Worm (Caenorhabditis elegans): ENCODE measurements around the gene Y69E1A.3.

Y69E1A.3 gene

DNA sequence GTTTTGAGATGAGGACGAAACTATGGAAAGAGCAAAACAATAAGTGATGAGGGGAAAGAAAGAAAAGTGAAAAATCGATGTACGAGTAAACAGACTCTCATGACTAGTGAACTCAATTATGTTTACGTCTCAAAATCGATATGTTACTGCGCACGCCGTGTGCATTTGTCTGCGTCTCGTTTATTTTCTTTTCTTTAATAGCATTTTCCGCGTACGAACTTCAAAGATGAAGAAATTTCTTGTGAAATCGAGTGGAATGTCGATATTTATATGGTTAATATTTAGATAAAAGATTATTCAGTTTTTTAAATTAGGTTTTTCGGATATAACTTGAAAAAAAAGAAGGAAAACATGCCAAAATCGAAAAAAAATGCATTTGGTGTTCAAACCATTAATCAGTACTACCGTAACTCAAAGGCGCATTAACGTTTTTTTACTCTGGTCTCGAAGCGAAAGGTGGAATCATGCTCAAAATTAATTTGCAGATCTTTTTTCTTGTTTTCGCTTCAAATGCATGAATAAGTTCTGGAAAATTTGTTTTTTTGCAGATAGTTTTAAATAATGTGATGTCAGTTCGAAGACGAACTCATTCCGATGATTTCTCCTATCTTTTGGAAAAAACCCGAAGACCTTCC is 15.1 kb upstream of the Y69E1A.3 start, which contains the start of gene fic-1 (continued):
- TF ChIP-seq efl-1 (optimal IDR thresholded peaks at IDR 0.05) (peak; percentile 42 to 57), efl-1 (GFP tag; optimal IDR thresholded peaks at IDR 0.05 in 1 of 2) (peak; percentile 19 to 52), hlh-4 (tag; optimal IDR thresholded peaks at IDR 0.05) (no peak), tbx-2 (tag; optimal IDR thresholded peaks at IDR 0.05) (peak; percentile 63), nhr-71 (tag; optimal IDR thresholded peaks at IDR 0.05) (peak; percentile 82), egl-13 (tag; optimal IDR thresholded peaks at IDR 0.05) (peak; percentile 51), C16A3.4 (tag; optimal IDR thresholded peaks at IDR 0.05) (no peak), mef-2 (tag; optimal IDR thresholded peaks at IDR 0.05) (no peak), vab-15 (tag; optimal IDR thresholded peaks at IDR 0.05) (no peak), elt-2 (tag; optimal IDR thresholded peaks at IDR 0.05) (no peak), isw-1 (GFP tag; IDR thresholded peaks at IDR 0.05) (peak; percentile 51), nhr-47 (tag; optimal IDR thresholded peaks at IDR 0.05) (peak; percentile 57), blmp-1 (tag; optimal IDR thresholded peaks at IDR 0.05) (no peak), jun-1 (tag; optimal IDR thresholded peaks at IDR 0.05) (peak; percentile 16), hlh-17 (GFP tag; optimal IDR thresholded peaks at IDR 0.05; ENCODE audit: borderline replicate concordance) (no peak), C34B4.2 (tag; optimal IDR thresholded peaks at IDR 0.05) (no peak), lin-13 (GFP tag; optimal IDR thresholded peaks at IDR 0.05) (peak; percentile 14), unc-30 (tag; optimal IDR thresholded peaks at IDR 0.05) (no peak), ceh-90 (tag; optimal IDR thresholded peaks at IDR 0.05) (no peak), ceh-8 (GFP tag; optimal IDR thresholded peaks at IDR 0.05) (no peak), nhr-85 (tag) (peak; percentile 57), sox-4 (tag; optimal IDR thresholded peaks at IDR 0.05) (no peak), skn-1 (tag; optimal IDR thresholded peaks at IDR 0.05) (peak; percentile 71), xbp-1 (tag; optimal IDR thresholded peaks at IDR 0.05) (peak; percentile 46), rnt-1 (tag; optimal IDR thresholded peaks at IDR 0.05) (peak; percentile 20), lsy-2 (tag; optimal IDR thresholded peaks at IDR 0.05) (peak; percentile 60 to 74), lin-35 (GFP tag; optimal IDR thresholded peaks at IDR 0.05) (peak; percentile 51 to 61), ztf-4 (tag; optimal IDR thresholded peaks at IDR 0.05) (peak; percentile 61), fkh-4 (tag; optimal IDR thresholded peaks at IDR 0.05; ENCODE audit: borderline replicate concordance) (no peak), nhr-90 (tag; optimal IDR thresholded peaks at IDR 0.05; ENCODE audit: poor library complexity) (peak; percentile 36), nhr-237 (tag; optimal IDR thresholded peaks at IDR 0.05) (peak; percentile 54), nhr-76 (tag; optimal IDR thresholded peaks at IDR 0.05) (no peak), Y116A8C.19 (tag; optimal IDR thresholded peaks at IDR 0.05; ENCODE audit: borderline replicate concordance) (no peak), irx-1 (tag; optimal IDR thresholded peaks at IDR 0.05) (peak; percentile 57), egl-27 (tag; optimal IDR thresholded peaks at IDR 0.05) (no peak), lin-15B (tag; optimal IDR thresholded peaks at IDR 0.05) (no peak), lir-3 (tag; optimal IDR thresholded peaks at IDR 0.05; ENCODE audit: poor library complexity) (peak; percentile 35)

DNA sequence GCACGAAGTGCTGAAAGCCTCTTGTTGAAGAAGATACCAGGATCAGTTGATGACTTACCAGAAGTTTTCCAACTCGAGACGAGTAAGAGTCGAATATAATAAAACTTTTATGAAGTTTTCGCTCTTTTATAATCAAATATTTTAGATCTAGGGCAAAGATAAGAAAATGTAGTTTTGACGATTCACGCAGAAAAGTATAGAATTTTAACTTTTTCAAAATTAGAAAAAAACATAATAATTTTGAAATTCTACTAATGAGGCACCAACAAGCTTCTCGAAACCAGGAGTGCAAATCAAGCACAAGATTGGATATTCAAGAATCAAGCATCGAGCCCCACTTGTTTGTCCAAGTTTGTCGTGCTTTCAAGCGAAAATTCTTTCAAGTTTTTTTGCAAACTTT is 3.3 kb upstream of the Y69E1A.3 start, which contains the start of gene Y69E1A.1:
TSS of gene Y69E1A.1 (minus strand) at position 101 of the 400 bp plus-strand sequence.
- TF ChIP-seq lin-13 (GFP tag; optimal IDR thresholded peaks at IDR 0.05), result no peak
- no peak for TF ChIP-seq ztf-11 (tag; optimal IDR thresholded peaks at IDR 0.05)
- TF ChIP-seq tbx-2 (tag; optimal IDR thresholded peaks at IDR 0.05), result no peak
- no peak for TF ChIP-seq efl-3 (GFP tag; optimal IDR thresholded peaks at IDR 0.05)

DNA sequence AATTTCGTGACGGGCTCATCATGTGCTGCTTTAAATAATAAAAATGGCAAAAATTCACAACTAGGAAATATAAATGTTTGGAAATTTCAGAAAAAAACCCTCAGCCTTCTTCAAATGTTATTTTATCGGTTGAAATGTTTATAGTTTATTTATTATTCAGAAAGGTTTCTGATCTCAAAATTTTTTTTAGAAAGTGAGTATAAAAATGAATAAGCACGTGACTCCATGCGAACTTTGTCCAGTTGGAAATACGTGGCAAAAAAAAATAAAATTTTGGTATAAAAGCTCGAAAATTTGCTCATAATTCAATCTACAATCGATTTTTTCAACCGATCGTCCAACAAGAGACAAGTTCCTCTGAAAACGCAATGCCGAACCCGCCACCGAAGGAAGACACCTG is 2.6 kb upstream of the Y69E1A.3 start, which contains the start of gene nsph-3.1:
TSS of gene nsph-3.1 (plus strand) at position 301 of the 400 bp plus-strand sequence.
- no peak for TF ChIP-seq xbp-1 (tag; optimal IDR thresholded peaks at IDR 0.05)
- TF ChIP-seq unc-30 (tag; optimal IDR thresholded peaks at IDR 0.05), result no peak
- TF ChIP-seq nhr-77 (tag; optimal IDR thresholded peaks at IDR 0.05), result no peak
- TF ChIP-seq lin-15B (tag; optimal IDR thresholded peaks at IDR 0.05), result no peak
- TF ChIP-seq mep-1 (tag; optimal IDR thresholded peaks at IDR 0.05), result no peak
- no peak for TF ChIP-seq tlp-1 (tag; optimal IDR thresholded peaks at IDR 0.05)
- no peak for TF ChIP-seq rnt-1 (tag; optimal IDR thresholded peaks at IDR 0.05)
- no peak for TF ChIP-seq lin-39 (tag; optimal IDR thresholded peaks at IDR 0.05)
- TF ChIP-seq nhr-90 (tag; optimal IDR thresholded peaks at IDR 0.05; ENCODE audit: poor library complexity), result no peak
- TF ChIP-seq ztf-11 (tag; optimal IDR thresholded peaks at IDR 0.05), result no peak
- TF ChIP-seq lin-35 (GFP tag; optimal IDR thresholded peaks at IDR 0.05), result no peak
- TF ChIP-seq mef-2 (tag; optimal IDR thresholded peaks at IDR 0.05), result no peak
